Worm (Caenorhabditis elegans) whole organism, mixed stage, embryonic: ENCODE data around the gene hsp-16.2.
"Not testable (repeated sequence)": the region's sequence is repeated elsewhere in the genome, so short reads cannot be mapped to it uniquely, and the experiment has no call there.

Source experiments
- M03D4.4 ChIP-seq: sonication (generic microtip); optimal IDR thresholded peaks from 2 replicates; lab custom pipeline; 2017; ENCODE audit warnings: mild to moderate bottlenecking, missing genetic modification characterization, missing compliant biosample characterization
- bed-3 ChIP-seq: fragments of 200-800 bp; sonication (Bioruptor generic); optimal IDR thresholded peaks from 3 replicates; lab custom pipeline; 2018; ENCODE audit warnings: mild to moderate bottlenecking, missing genetic modification characterization, moderate library complexity, missing compliant biosample characterization
- blmp-1 ChIP-seq: fragments of 150-350 bp; optimal IDR thresholded peaks from 2 replicates; lab custom pipeline; 2014; ENCODE audit warnings: missing biosample characterization, missing genetic modification characterization
- ceh-39 ChIP-seq: fragments of 150-350 bp; optimal IDR thresholded peaks from 2 replicates; lab custom pipeline; 2014; ENCODE audit warnings: missing biosample characterization, missing genetic modification characterization
- ceh-43 ChIP-seq: fragments of 200-800 bp; sonication (Bioruptor generic); optimal IDR thresholded peaks from 2 replicates; lab custom pipeline; 2018; ENCODE audit warnings: mild to moderate bottlenecking, missing genetic modification characterization, moderate library complexity, missing compliant biosample characterization
- ceh-83 ChIP-seq: fragments of 200-800 bp; sonication (Bioruptor generic); optimal IDR thresholded peaks from 2 replicates; lab custom pipeline; 2018; ENCODE audit warnings: mild to moderate bottlenecking, missing genetic modification characterization, missing compliant biosample characterization
- ces-1 ChIP-seq: fragments of 150-350 bp; optimal IDR thresholded peaks from 2 replicates; lab custom pipeline; 2014; ENCODE audit warnings: missing biosample characterization, missing genetic modification reagents, missing genetic modification characterization
- cnd-1 ChIP-seq: fragments of 200-800 bp; sonication (Bioruptor generic); optimal IDR thresholded peaks from 2 replicates; lab custom pipeline; 2018; ENCODE audit warnings: mild to moderate bottlenecking, missing genetic modification characterization, missing compliant biosample characterization
- drap-1 ChIP-seq: fragments of 200-800 bp; sonication (Bioruptor generic); optimal IDR thresholded peaks from 3 replicates; lab custom pipeline; 2018; ENCODE audit warnings: mild to moderate bottlenecking, missing genetic modification characterization, missing compliant biosample characterization
- elt-1 ChIP-seq: sonication (generic microtip); optimal IDR thresholded peaks from 2 replicates; lab custom pipeline; 2017; ENCODE audit warnings: missing genetic modification characterization, mild to moderate bottlenecking, missing compliant biosample characterization, antibody characterized with exemption, moderate library complexity, borderline replicate concordance; ENCODE audit not compliant: insufficient read depth
- elt-3 ChIP-seq: fragments of 150-350 bp; optimal IDR thresholded peaks from 2 replicates; lab custom pipeline; 2014; ENCODE audit warnings: missing biosample characterization, missing genetic modification characterization
- flh-1 ChIP-seq: fragments of 200-800 bp; sonication (Bioruptor generic); optimal IDR thresholded peaks from 2 replicates; lab custom pipeline; 2018; ENCODE audit warnings: mild to moderate bottlenecking, missing genetic modification characterization, moderate library complexity, missing compliant biosample characterization
- ham-2 ChIP-seq: fragments of 200-800 bp; sonication (Bioruptor generic); optimal IDR thresholded peaks from 2 replicates; lab custom pipeline; 2018; ENCODE audit warnings: mild to moderate bottlenecking, missing genetic modification characterization, missing compliant biosample characterization
- hlh-1 ChIP-seq: fragments of 150-350 bp; optimal IDR thresholded peaks from 2 replicates; lab custom pipeline; 2014; ENCODE audit warnings: missing biosample characterization, missing genetic modification reagents, missing genetic modification characterization
- lin-13 ChIP-seq: fragments of 150-350 bp; optimal IDR thresholded peaks from 2 replicates; lab custom pipeline; 2014; ENCODE audit warnings: missing biosample characterization, missing genetic modification characterization
- lin-32 ChIP-seq: fragments of 200-800 bp; sonication (Bioruptor generic); optimal IDR thresholded peaks from 2 replicates; lab custom pipeline; 2018; ENCODE audit warnings: mild to moderate bottlenecking, missing genetic modification characterization, missing compliant biosample characterization
- lsy-2 ChIP-seq: fragments of 150-350 bp; optimal IDR thresholded peaks from 2 replicates; lab custom pipeline; 2014; ENCODE audit warnings: missing biosample characterization, missing genetic modification characterization
- mab-5 ChIP-seq: fragments of 150-350 bp; optimal IDR thresholded peaks from 2 replicates; lab custom pipeline; 2014; ENCODE audit warnings: missing biosample characterization, missing genetic modification characterization
- mep-1 ChIP-seq: fragments of 150-350 bp; optimal IDR thresholded peaks from 2 replicates; lab custom pipeline; 2017; ENCODE audit warnings: missing biosample characterization, missing genetic modification reagents, missing genetic modification characterization, inconsistent platforms
- mls-2 ChIP-seq: sonication (generic microtip); optimal IDR thresholded peaks from 2 replicates; lab custom pipeline; 2016; ENCODE audit warnings: mild to moderate bottlenecking, missing genetic modification characterization, moderate library complexity, missing compliant biosample characterization
- nhr-12 ChIP-seq: fragments of 150-350 bp; optimal IDR thresholded peaks from 2 replicates; lab custom pipeline; 2014; ENCODE audit warnings: missing biosample characterization, missing genetic modification characterization
- nhr-2 ChIP-seq: fragments of 150-350 bp; optimal IDR thresholded peaks from 2 replicates; lab custom pipeline; 2014; ENCODE audit warnings: missing biosample characterization, missing genetic modification characterization
- nhr-237 ChIP-seq: fragments of 150-350 bp; optimal IDR thresholded peaks from 2 replicates; lab custom pipeline; 2014; ENCODE audit warnings: missing biosample characterization, missing genetic modification characterization
- nhr-28 ChIP-seq: fragments of 150-350 bp; optimal IDR thresholded peaks from 2 replicates; lab custom pipeline; 2014; ENCODE audit warnings: missing biosample characterization, missing genetic modification characterization
- nhr-76 ChIP-seq: sonication (generic microtip); optimal IDR thresholded peaks from 2 replicates; lab custom pipeline; 2017; ENCODE audit warnings: missing biosample characterization, missing genetic modification characterization
- pha-4 ChIP-seq: fragments of 150-350 bp; optimal IDR thresholded peaks from 2 replicates; lab custom pipeline; 2018; ENCODE audit warnings: missing biosample characterization, missing genetic modification reagents, missing genetic modification characterization
- sem-2 ChIP-seq: fragments of 200-800 bp; sonication (Bioruptor generic); optimal IDR thresholded peaks from 2 replicates; lab custom pipeline; 2018; ENCODE audit warnings: mild to moderate bottlenecking, missing genetic modification characterization, missing compliant biosample characterization
- snpc-4 ChIP-seq: fragments of 150-350 bp; optimal IDR thresholded peaks from 2 replicates; lab custom pipeline; 2014; ENCODE audit warnings: missing biosample characterization, missing genetic modification characterization
- sptf-1 ChIP-seq: sonication (generic microtip); optimal IDR thresholded peaks from 2 replicates; lab custom pipeline; 2017; ENCODE audit warnings: mild to moderate bottlenecking, missing genetic modification characterization, moderate library complexity, missing compliant biosample characterization
- tbx-8 ChIP-seq: fragments of 200-800 bp; sonication (Bioruptor generic); optimal IDR thresholded peaks from 2 replicates; lab custom pipeline; 2018; ENCODE audit warnings: mild to moderate bottlenecking, missing genetic modification characterization, moderate library complexity, missing compliant biosample characterization
- unc-120 ChIP-seq: sonication (generic microtip); optimal IDR thresholded peaks from 2 replicates; lab custom pipeline; 2017; ENCODE audit warnings: missing genetic modification characterization, missing compliant biosample characterization; ENCODE audit not compliant: poor library complexity, severe bottlenecking
- unc-39 ChIP-seq: fragments of 150-350 bp; optimal IDR thresholded peaks from 2 replicates; lab custom pipeline; 2014; ENCODE audit warnings: missing biosample characterization, missing genetic modification characterization
- unc-62 ChIP-seq: fragments of 150-350 bp; optimal IDR thresholded peaks from 2 replicates; lab custom pipeline; 2014; ENCODE audit warnings: missing biosample characterization, missing genetic modification reagents, missing genetic modification characterization
- zip-8 ChIP-seq: fragments of 150-350 bp; optimal IDR thresholded peaks from 2 replicates; lab custom pipeline; 2014; ENCODE audit warnings: missing biosample characterization, missing genetic modification characterization
- ztf-11 ChIP-seq: fragments of 150-350 bp; optimal IDR thresholded peaks from 2 replicates; lab custom pipeline; 2014; ENCODE audit warnings: missing biosample characterization, missing genetic modification characterization

The hsp-16.2 gene

ce11 chrV:1821287-1821686 is 16.5 kb upstream of the hsp-16.2 start, which contains the start of the genes gly-7 and mrpl-39:
Gene gly-7, minus strand, starts transcription at chrV:1821323.
Gene mrpl-39, plus strand, starts transcription at chrV:1821579.
- TF ChIP-seq ceh-83 (GFP tag; lab: Kevin White, UChicago) (no peak), ceh-43 (GFP tag; lab: Kevin White, UChicago) (no peak), mep-1 (peak; percentile 5), drap-1 (GFP tag; lab: Kevin White, UChicago) (peak; percentile 31), mab-5 (no peak), nhr-28 (tag; lab: Kevin White, UChicago) (no peak), nhr-76 (no peak), ztf-11 (tag; lab: Kevin White, UChicago) (no peak), snpc-4 (tag; lab: Kevin White, UChicago) (no peak), nhr-237 (tag; lab: Kevin White, UChicago) (peak; percentile 5), sem-2 (GFP tag; lab: Kevin White, UChicago) (no peak), hlh-1 (tag; lab: Kevin White, UChicago) (peak; percentile 40), ceh-39 (tag; lab: Kevin White, UChicago) (no peak), lin-13 (tag; lab: Kevin White, UChicago) (no peak), lsy-2 (tag; lab: Kevin White, UChicago) (no peak), mls-2 (tag; lab: Kevin White, UChicago) (peak; percentile 29), unc-120 (tag; lab: Kevin White, UChicago) (peak; percentile 14), nhr-12 (tag; lab: Kevin White, UChicago) (no peak), zip-8 (tag; lab: Kevin White, UChicago) (no peak), ces-1 (no peak), cnd-1 (tag; lab: Kevin White, UChicago) (no peak), nhr-2 (tag; lab: Kevin White, UChicago) (no peak), elt-3 (no peak), ham-2 (GFP tag; lab: Kevin White, UChicago) (peak; percentile 14), unc-39 (no peak), lin-32 (GFP tag; lab: Kevin White, UChicago) (no peak), elt-1 (no peak), unc-62 (no peak), sptf-1 (tag; lab: Kevin White, UChicago) (peak; percentile 73), tbx-8 (GFP tag; lab: Kevin White, UChicago) (no peak), bed-3 (peak; percentile 17), flh-1 (GFP tag; lab: Kevin White, UChicago) (no peak), blmp-1 (peak; percentile 29), pha-4 (tag; lab: Kevin White, UChicago) (no peak), M03D4.4 (tag; lab: Kevin White, UChicago) (peak; percentile 48)

- TF ChIP-seq ceh-39 (tag; lab: Kevin White, UChicago) (no peak), pha-4 (tag; lab: Kevin White, UChicago) (no peak)
Observed at ce11 chrV:1820749-1821148, 16.0 kb upstream of the hsp-16.2 start.

- TF ChIP-seq elt-3 (no peak), bed-3 (no peak), unc-39 (no peak), pha-4 (tag; lab: Kevin White, UChicago) (no peak), elt-1 (no peak), sem-2 (GFP tag; lab: Kevin White, UChicago) (no peak), blmp-1 (no peak), drap-1 (GFP tag; lab: Kevin White, UChicago) (no peak), mls-2 (tag; lab: Kevin White, UChicago) (no peak), zip-8 (tag; lab: Kevin White, UChicago) (no peak), mep-1 (no peak), cnd-1 (tag; lab: Kevin White, UChicago) (no peak), ceh-39 (tag; lab: Kevin White, UChicago) (no peak), hlh-1 (tag; lab: Kevin White, UChicago) (no peak), ztf-11 (tag; lab: Kevin White, UChicago) (no peak), ceh-43 (GFP tag; lab: Kevin White, UChicago) (no peak), M03D4.4 (tag; lab: Kevin White, UChicago) (no peak), ces-1 (no peak)
- TF ChIP-seq, all 35 proteins: peak for 0
Observed at ce11 chrV:1820016-1820415, 15.3 kb upstream of the hsp-16.2 start.

ce11 chrV:1814784-1815183 is 10.0 kb upstream of the hsp-16.2 start, which contains the start of gene Y46H3A.5:
Gene Y46H3A.5, minus strand, starts transcription at chrV:1814884.
- not testable (repeated sequence) for TF ChIP-seq unc-39; lin-13 (tag; lab: Kevin White, UChicago); pha-4 (tag; lab: Kevin White, UChicago)
